Worm (Caenorhabditis elegans): ENCODE data around the gene M7.12.

Gene M7.12

DNA sequence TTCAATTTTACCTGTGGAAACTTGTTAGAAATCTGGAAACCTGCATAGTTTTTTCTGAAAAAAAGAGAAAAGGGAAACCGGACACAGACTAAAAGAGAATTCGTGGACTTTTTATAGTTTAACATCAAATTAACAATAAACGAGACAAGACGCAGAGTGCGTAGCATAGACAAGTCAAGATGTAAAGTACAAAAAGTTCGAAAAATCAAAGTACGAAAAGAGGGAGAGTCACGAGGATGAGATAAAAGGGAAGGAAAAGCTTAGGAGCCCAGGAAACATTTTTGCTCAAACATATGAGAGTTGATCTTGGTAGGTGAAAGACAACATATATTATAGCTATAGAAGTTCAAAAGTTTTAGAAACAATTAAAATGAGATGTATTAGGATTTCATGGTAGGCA, at the start of gene M7.12:
M7.12 (minus strand) TSS at position 188 of the 400 bp plus-strand sequence.
- no peak for TF ChIP-seq ceh-36 (tag; optimal IDR thresholded peaks at IDR 0.05)
- TF ChIP-seq aly-1 (tag; optimal IDR thresholded peaks at IDR 0.05) = no peak
- TF ChIP-seq F13C5.2 (tag; optimal IDR thresholded peaks at IDR 0.05) = no peak
- no peak for TF ChIP-seq ama-1 (optimal IDR thresholded peaks at IDR 0.05)
- no peak for TF ChIP-seq B0310.2 (tag; optimal IDR thresholded peaks at IDR 0.05)
- no peak for TF ChIP-seq scrt-1 (GFP tag; IDR thresholded peaks at IDR 0.05)
- no peak for TF ChIP-seq tra-4 (tag; optimal IDR thresholded peaks at IDR 0.05)
- TF ChIP-seq tbx-37 (GFP tag; conservative IDR thresholded peaks at IDR 0.05) = no peak
- no peak for TF ChIP-seq ets-7 (tag; optimal IDR thresholded peaks at IDR 0.05)
- no peak for TF ChIP-seq hmg-4 (GFP tag; optimal IDR thresholded peaks at IDR 0.05)
- no peak for TF ChIP-seq hmbx-1 (tag; optimal IDR thresholded peaks at IDR 0.05)
- TF ChIP-seq sea-1 (GFP tag; conservative IDR thresholded peaks at IDR 0.05) = no peak
- TF ChIP-seq flt-1 (GFP tag; IDR thresholded peaks at IDR 0.05) = no peak
- no peak for TF ChIP-seq hnd-1 (tag; optimal IDR thresholded peaks at IDR 0.05)
- no peak for TF ChIP-seq tbx-11 (GFP tag; IDR thresholded peaks at IDR 0.05)
- no peak for TF ChIP-seq ceh-13 (GFP tag; optimal IDR thresholded peaks at IDR 0.05)

- TF ChIP-seq ceh-13 (GFP tag; optimal IDR thresholded peaks at IDR 0.05) (no peak), flt-1 (GFP tag; IDR thresholded peaks at IDR 0.05) (no peak), sea-1 (GFP tag; conservative IDR thresholded peaks at IDR 0.05) (no peak), tbx-11 (GFP tag; IDR thresholded peaks at IDR 0.05) (no peak), ama-1 (optimal IDR thresholded peaks at IDR 0.05) (no peak), B0310.2 (tag; optimal IDR thresholded peaks at IDR 0.05) (no peak), scrt-1 (GFP tag; IDR thresholded peaks at IDR 0.05) (no peak), hmg-4 (GFP tag; optimal IDR thresholded peaks at IDR 0.05) (no peak), F13C5.2 (tag; optimal IDR thresholded peaks at IDR 0.05) (no peak), tra-4 (tag; optimal IDR thresholded peaks at IDR 0.05) (no peak), ets-7 (tag; optimal IDR thresholded peaks at IDR 0.05) (no peak), tbx-37 (GFP tag; conservative IDR thresholded peaks at IDR 0.05) (no peak), aly-1 (tag; optimal IDR thresholded peaks at IDR 0.05) (no peak), hnd-1 (tag; optimal IDR thresholded peaks at IDR 0.05) (no peak)
Measured at ce11 chrIV:11146962-11147470, 49.2 kb upstream of the M7.12 start, which contains the start of gene pigq-1. pigq-1 (minus strand) TSS chrIV:11147247.

ce11 chrIV:11146492-11146891, 48.7 kb upstream of the M7.12 start:
- no peak for TF ChIP-seq hmbx-1 (tag; optimal IDR thresholded peaks at IDR 0.05)
- no peak for TF ChIP-seq flt-1 (GFP tag; IDR thresholded peaks at IDR 0.05)
- no peak for TF ChIP-seq F13C5.2 (tag; optimal IDR thresholded peaks at IDR 0.05)
- TF ChIP-seq tbx-11 (GFP tag; IDR thresholded peaks at IDR 0.05) = no peak
- no peak for TF ChIP-seq hmg-4 (GFP tag; optimal IDR thresholded peaks at IDR 0.05)
- TF ChIP-seq ceh-36 (tag; optimal IDR thresholded peaks at IDR 0.05) = no peak
- no peak for TF ChIP-seq pes-1 (GFP tag; IDR thresholded peaks at IDR 0.05)
- TF ChIP-seq tra-4 (tag; optimal IDR thresholded peaks at IDR 0.05) = no peak
- TF ChIP-seq B0310.2 (tag; optimal IDR thresholded peaks at IDR 0.05) = no peak
- TF ChIP-seq scrt-1 (GFP tag; IDR thresholded peaks at IDR 0.05) = no peak

- TF ChIP-seq sea-1 (GFP tag; conservative IDR thresholded peaks at IDR 0.05) (no peak), B0310.2 (tag; optimal IDR thresholded peaks at IDR 0.05) (no peak), tra-4 (tag; optimal IDR thresholded peaks at IDR 0.05) (no peak), ceh-36 (tag; optimal IDR thresholded peaks at IDR 0.05) (no peak), hnd-1 (tag; optimal IDR thresholded peaks at IDR 0.05) (no peak), scrt-1 (GFP tag; IDR thresholded peaks at IDR 0.05) (no peak), hmbx-1 (tag; optimal IDR thresholded peaks at IDR 0.05) (no peak), tbx-37 (GFP tag; conservative IDR thresholded peaks at IDR 0.05) (no peak), ceh-13 (GFP tag; optimal IDR thresholded peaks at IDR 0.05) (no peak), hmg-4 (GFP tag; optimal IDR thresholded peaks at IDR 0.05) (no peak)
Measured at ce11 chrIV:11145929-11146339, 48.2 kb upstream of the M7.12 start.

DNA sequence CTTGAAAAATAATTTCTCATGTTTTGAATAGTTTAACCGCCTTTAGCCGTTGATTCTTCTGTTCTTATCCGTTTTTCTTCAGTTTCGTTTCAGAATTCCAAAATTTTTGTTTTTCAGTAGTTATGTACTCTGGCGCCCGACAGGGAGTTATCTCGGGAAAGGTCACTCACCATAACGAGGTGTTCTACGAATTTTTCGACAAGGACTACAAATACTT, 45.4 kb upstream of the M7.12 start, which contains the start of gene F01G4.4:
F01G4.4 (plus strand) TSS at position 118 of the 217 bp plus-strand sequence.
- no peak for TF ChIP-seq B0310.2 (tag; optimal IDR thresholded peaks at IDR 0.05)
- no peak for TF ChIP-seq scrt-1 (GFP tag; IDR thresholded peaks at IDR 0.05)
- TF ChIP-seq sea-1 (GFP tag; conservative IDR thresholded peaks at IDR 0.05) = no peak
- no peak for TF ChIP-seq ets-7 (tag; optimal IDR thresholded peaks at IDR 0.05)
- no peak for TF ChIP-seq hmg-4 (GFP tag; optimal IDR thresholded peaks at IDR 0.05)
- TF ChIP-seq tbx-11 (GFP tag; IDR thresholded peaks at IDR 0.05) = no peak
- no peak for TF ChIP-seq pes-1 (GFP tag; IDR thresholded peaks at IDR 0.05)
- no peak for TF ChIP-seq hmbx-1 (tag; optimal IDR thresholded peaks at IDR 0.05)
- no peak for TF ChIP-seq hnd-1 (tag; optimal IDR thresholded peaks at IDR 0.05)
- no peak for TF ChIP-seq tra-4 (tag; optimal IDR thresholded peaks at IDR 0.05)
- TF ChIP-seq ceh-36 (tag; optimal IDR thresholded peaks at IDR 0.05) = no peak
- TF ChIP-seq F13C5.2 (tag; optimal IDR thresholded peaks at IDR 0.05) = no peak
- TF ChIP-seq ceh-13 (GFP tag; optimal IDR thresholded peaks at IDR 0.05) = no peak
- no peak for TF ChIP-seq aly-1 (tag; optimal IDR thresholded peaks at IDR 0.05)
- no peak for TF ChIP-seq ama-1 (optimal IDR thresholded peaks at IDR 0.05)
- TF ChIP-seq tbx-37 (GFP tag; conservative IDR thresholded peaks at IDR 0.05) = no peak
- TF ChIP-seq flt-1 (GFP tag; IDR thresholded peaks at IDR 0.05) = no peak

ce11 chrIV:11142314-11143227, 44.8 kb upstream of the M7.12 start, which contains the start of gene skih-2:
skih-2 (minus strand) TSS chrIV:11142364.
- TF ChIP-seq ceh-36 (tag; optimal IDR thresholded peaks at IDR 0.05) (no peak), aly-1 (tag; optimal IDR thresholded peaks at IDR 0.05) (no peak), pes-1 (GFP tag; IDR thresholded peaks at IDR 0.05) (no peak), flt-1 (GFP tag; IDR thresholded peaks at IDR 0.05) (no peak), hmg-4 (GFP tag; optimal IDR thresholded peaks at IDR 0.05) (no peak)

DNA sequence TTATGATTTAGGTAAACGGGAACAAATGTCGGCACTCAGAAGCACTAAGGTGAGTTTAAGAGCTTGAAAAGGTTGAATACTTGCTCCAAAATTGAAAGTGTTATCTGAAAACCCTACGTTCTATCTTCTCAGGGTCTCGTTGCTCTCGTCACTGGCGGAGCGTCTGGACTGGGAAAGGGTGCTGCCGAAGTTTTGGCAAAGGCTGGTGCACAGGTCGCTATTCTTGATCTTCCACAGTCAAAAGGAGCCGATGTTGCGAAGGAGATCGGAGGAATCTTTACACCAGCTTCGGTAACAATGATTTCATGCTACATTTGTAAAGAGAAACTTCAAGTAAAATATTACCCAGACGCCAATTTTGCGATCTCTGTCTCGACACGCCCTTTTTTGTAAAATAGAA, 33.5 kb upstream of the M7.12 start, which contains the start of gene ard-1:
ard-1 (plus strand) TSS at position 12 of the 400 bp plus-strand sequence.
- TF ChIP-seq F13C5.2 (tag; optimal IDR thresholded peaks at IDR 0.05) (no peak), ets-7 (tag; optimal IDR thresholded peaks at IDR 0.05) (no peak), pes-1 (GFP tag; IDR thresholded peaks at IDR 0.05) (no peak), ama-1 (optimal IDR thresholded peaks at IDR 0.05) (peak; percentile 90), scrt-1 (GFP tag; IDR thresholded peaks at IDR 0.05) (no peak), hmg-4 (GFP tag; optimal IDR thresholded peaks at IDR 0.05) (no peak), ceh-36 (tag; optimal IDR thresholded peaks at IDR 0.05) (no peak), hnd-1 (tag; optimal IDR thresholded peaks at IDR 0.05) (no peak), flt-1 (GFP tag; IDR thresholded peaks at IDR 0.05) (no peak), hmbx-1 (tag; optimal IDR thresholded peaks at IDR 0.05) (no peak), aly-1 (tag; optimal IDR thresholded peaks at IDR 0.05) (no peak), tbx-37 (GFP tag; conservative IDR thresholded peaks at IDR 0.05) (no peak), tra-4 (tag; optimal IDR thresholded peaks at IDR 0.05) (no peak), ceh-13 (GFP tag; optimal IDR thresholded peaks at IDR 0.05) (no peak), tbx-11 (GFP tag; IDR thresholded peaks at IDR 0.05) (no peak), sea-1 (GFP tag; conservative IDR thresholded peaks at IDR 0.05) (no peak), B0310.2 (tag; optimal IDR thresholded peaks at IDR 0.05) (peak; percentile 63)

All from whole organism, early embryonic.